Fruit fly (Drosophila melanogaster) whole organism, embryonic: ENCODE results near the gene raptor.

Experiments
- Abd-B ChIP-seq: fragments of 200-800 bp; sonication (Bioruptor generic); optimal IDR thresholded peaks from 2 replicates; lab custom pipeline; 2018; ENCODE audit warnings: missing biosample characterization, mild to moderate bottlenecking, missing genetic modification characterization, moderate library complexity
- Aef1 ChIP-seq: fragments of 200-800 bp; sonication (Bioruptor generic); IDR thresholded peaks from 3 replicates; pipeline ENCODE4 v1.3.6; 2022; ENCODE audit warnings: missing biosample characterization, missing genetic modification characterization
- CG10267 ChIP-seq: fragments of 200-800 bp; sonication (Bioruptor generic); optimal IDR thresholded peaks from 2 replicates; lab custom pipeline; 2018; ENCODE audit warnings: missing biosample characterization, mild to moderate bottlenecking, missing genetic modification characterization, moderate library complexity
- CG10274 ChIP-seq: fragments of 200-800 bp; sonication (Bioruptor generic); optimal IDR thresholded peaks from 3 replicates; lab custom pipeline; 2017; ENCODE audit warnings: missing biosample characterization, mild to moderate bottlenecking, missing genetic modification characterization
- CG10654 ChIP-seq: fragments of 200-800 bp; sonication (Bioruptor generic); optimal IDR thresholded peaks from 2 replicates; lab custom pipeline; 2016; ENCODE audit warnings: missing biosample characterization, missing genetic modification characterization
- CG10979 ChIP-seq: fragments of 200-800 bp; sonication (Bioruptor generic); optimal IDR thresholded peaks from 2 replicates; lab custom pipeline; 2018; ENCODE audit warnings: missing biosample characterization, mild to moderate bottlenecking, missing genetic modification characterization, moderate library complexity
- CG11398 ChIP-seq: fragments of 200-800 bp; sonication (Bioruptor generic); optimal IDR thresholded peaks from 2 replicates; lab custom pipeline; 2016; ENCODE audit warnings: missing biosample characterization, missing genetic modification characterization
- CG12104 ChIP-seq: fragments of 200-800 bp; sonication (Bioruptor generic); optimal IDR thresholded peaks from 3 replicates; lab custom pipeline; 2016; ENCODE audit warnings: missing biosample characterization, missing genetic modification characterization
- CG13296 ChIP-seq: fragments of 200-800 bp; sonication (Bioruptor generic); optimal IDR thresholded peaks from 3 replicates; lab custom pipeline; 2018; ENCODE audit warnings: missing biosample characterization, mild to moderate bottlenecking, missing genetic modification characterization
- CG14014 ChIP-seq: fragments of 200-800 bp; sonication (Bioruptor generic); IDR thresholded peaks from 2 replicates; pipeline ENCODE4 v1.3.6; 2022; ENCODE audit warnings: missing biosample characterization, missing genetic modification characterization
- CG14710 ChIP-seq: fragments of 200-800 bp; sonication (Bioruptor generic); optimal IDR thresholded peaks from 3 replicates; lab custom pipeline; 2019; ENCODE audit warnings: missing biosample characterization, mild to moderate bottlenecking, missing genetic modification characterization, moderate library complexity
- CG14965 ChIP-seq: fragments of 200-800 bp; sonication (Bioruptor generic); optimal IDR thresholded peaks from 2 replicates; lab custom pipeline; 2016; ENCODE audit warnings: missing biosample characterization, missing genetic modification characterization, borderline replicate concordance
- CG15514 ChIP-seq: fragments of 200-800 bp; sonication (Bioruptor generic); optimal IDR thresholded peaks from 3 replicates; lab custom pipeline; 2017; ENCODE audit warnings: missing biosample characterization, missing genetic modification characterization, mild to moderate bottlenecking, moderate library complexity, missing genetic modification reagents
- CG16779 ChIP-seq: fragments of 200-800 bp; sonication (Bioruptor generic); IDR thresholded peaks from 2 replicates; pipeline ENCODE4 v1.3.6; 2022; ENCODE audit warnings: missing biosample characterization, missing genetic modification characterization
- CG18764 ChIP-seq: fragments of 200-800 bp; sonication (Bioruptor generic); optimal IDR thresholded peaks from 3 replicates; lab custom pipeline; 2016; ENCODE audit warnings: missing biosample characterization, missing genetic modification characterization
- CG2120 ChIP-seq: fragments of 200-800 bp; sonication (Bioruptor generic); optimal IDR thresholded peaks from 3 replicates; lab custom pipeline; 2016; ENCODE audit warnings: missing biosample characterization, missing genetic modification characterization
- CG4404 ChIP-seq: fragments of 200-800 bp; sonication (Bioruptor generic); IDR thresholded peaks from 2 replicates; pipeline ENCODE4 v1.3.6; 2022; ENCODE audit warnings: missing biosample characterization, missing genetic modification characterization
- CG4617 ChIP-seq: fragments of 200-800 bp; sonication (Bioruptor generic); optimal IDR thresholded peaks from 3 replicates; lab custom pipeline; 2016; ENCODE audit warnings: missing biosample characterization, missing genetic modification characterization, borderline replicate concordance
- CG6765 ChIP-seq: fragments of 200-800 bp; sonication (Bioruptor generic); optimal IDR thresholded peaks from 3 replicates; lab custom pipeline; 2017; ENCODE audit warnings: missing biosample characterization, mild to moderate bottlenecking, missing genetic modification characterization
- CG7357 ChIP-seq: fragments of 200-800 bp; sonication (Bioruptor generic); IDR thresholded peaks from 3 replicates; pipeline ENCODE4 v1.3.6; 2022; ENCODE audit warnings: missing biosample characterization, missing genetic modification characterization
- CG7372 ChIP-seq: fragments of 200-800 bp; sonication (Bioruptor generic); IDR thresholded peaks from 2 replicates; pipeline ENCODE4 v1.3.6; 2022; ENCODE audit warnings: missing biosample characterization, missing genetic modification characterization
- CG7745 ChIP-seq: fragments of 200-800 bp; sonication (Bioruptor generic); optimal IDR thresholded peaks from 2 replicates; lab custom pipeline; 2018; ENCODE audit warnings: missing biosample characterization, mild to moderate bottlenecking, missing genetic modification characterization, moderate library complexity
- CG7963 ChIP-seq: fragments of 200-800 bp; sonication (Bioruptor generic); IDR thresholded peaks from 3 replicates; pipeline ENCODE4 v1.3.6; 2022; ENCODE audit warnings: missing biosample characterization, missing genetic modification characterization; ENCODE audit not compliant: partially characterized antibody
- CG7987 ChIP-seq: fragments of 200-800 bp; sonication (Bioruptor generic); optimal IDR thresholded peaks from 2 replicates; lab custom pipeline; 2018; ENCODE audit warnings: missing biosample characterization, mild to moderate bottlenecking, missing genetic modification characterization, moderate library complexity
- CG9876 ChIP-seq: fragments of 200-800 bp; sonication (Bioruptor generic); optimal IDR thresholded peaks from 2 replicates; lab custom pipeline; 2016; ENCODE audit warnings: missing biosample characterization, missing genetic modification characterization
- CG9932 ChIP-seq: fragments of 200-800 bp; sonication (Bioruptor generic); IDR thresholded peaks from 2 replicates; pipeline ENCODE4 v1.3.6; 2022; ENCODE audit warnings: missing biosample characterization, missing genetic modification characterization
- Gug ChIP-seq: fragments of 200-800 bp; sonication (Bioruptor generic); IDR thresholded peaks from 4 replicates; pipeline ENCODE4 v1.3.6; 2022; ENCODE audit warnings: missing biosample characterization, missing genetic modification characterization
- Hr3 ChIP-seq: fragments of 200-800 bp; sonication (Bioruptor generic); optimal IDR thresholded peaks from 3 replicates; lab custom pipeline; 2016; ENCODE audit warnings: missing biosample characterization, missing genetic modification characterization
- Ptx1 ChIP-seq: fragments of 200-800 bp; sonication (Bioruptor generic); IDR thresholded peaks from 2 replicates; pipeline ENCODE4 v1.3.6; 2022; ENCODE audit warnings: missing biosample characterization, missing genetic modification characterization
- Side ChIP-seq: fragments of 200-800 bp; sonication (Bioruptor generic); optimal IDR thresholded peaks from 2 replicates; lab custom pipeline; 2016; ENCODE audit warnings: missing biosample characterization, missing genetic modification characterization
- Ssrp ChIP-seq: fragments of 200-800 bp; sonication (Bioruptor generic); optimal IDR thresholded peaks from 2 replicates; lab custom pipeline; 2018; ENCODE audit warnings: missing biosample characterization, mild to moderate bottlenecking, missing genetic modification characterization, moderate library complexity
- dmrt99B ChIP-seq: fragments of 200-800 bp; sonication (Bioruptor generic); optimal IDR thresholded peaks from 2 replicates; lab custom pipeline; 2018; ENCODE audit warnings: missing biosample characterization, mild to moderate bottlenecking, missing genetic modification characterization, moderate library complexity
- dpn ChIP-seq, 2 experiments: fragments of 200-800 bp; sonication (Bioruptor generic); optimal IDR thresholded peaks; 3 replicates each; lab custom pipeline; 2016; ENCODE audit warnings: missing biosample characterization in 2 of 2, missing genetic modification characterization in 2 of 2
- ems ChIP-seq: fragments of 200-800 bp; sonication (Bioruptor generic); optimal IDR thresholded peaks from 3 replicates; lab custom pipeline; 2016; ENCODE audit warnings: missing biosample characterization, missing genetic modification characterization
- esg ChIP-seq: fragments of 200-800 bp; sonication (Bioruptor generic); conservative IDR thresholded peaks from 2 replicates; pipeline ENCODE4 v1.3.6; 2022; ENCODE audit warnings: missing biosample characterization, missing genetic modification characterization
- fd102C ChIP-seq: fragments of 200-800 bp; sonication (Bioruptor generic); optimal IDR thresholded peaks from 2 replicates; lab custom pipeline; 2018; ENCODE audit warnings: missing biosample characterization, mild to moderate bottlenecking, missing genetic modification characterization, moderate library complexity
- fd3F ChIP-seq: fragments of 200-800 bp; sonication (Bioruptor generic); optimal IDR thresholded peaks from 2 replicates; lab custom pipeline; 2018; ENCODE audit warnings: missing biosample characterization, mild to moderate bottlenecking, missing genetic modification characterization, moderate library complexity
- grn ChIP-seq: fragments of 200-800 bp; sonication (Bioruptor generic); optimal IDR thresholded peaks from 3 replicates; lab custom pipeline; 2017; ENCODE audit warnings: missing biosample characterization, missing genetic modification characterization
- inv ChIP-seq: fragments of 200-800 bp; sonication (Bioruptor generic); IDR thresholded peaks from 2 replicates; pipeline ENCODE4 v1.3.6; 2022; ENCODE audit warnings: missing biosample characterization, missing genetic modification characterization; ENCODE audit not compliant: partially characterized antibody
- jing ChIP-seq: fragments of 200-800 bp; sonication (Bioruptor generic); optimal IDR thresholded peaks from 2 replicates; lab custom pipeline; 2018; ENCODE audit warnings: missing biosample characterization, mild to moderate bottlenecking, missing genetic modification characterization
- kah ChIP-seq: fragments of 200-800 bp; sonication (Bioruptor generic); optimal IDR thresholded peaks from 2 replicates; lab custom pipeline; 2018; ENCODE audit warnings: missing biosample characterization, mild to moderate bottlenecking, missing genetic modification characterization
- onecut ChIP-seq: fragments of 200-800 bp; sonication (Bioruptor generic); IDR thresholded peaks from 2 replicates; pipeline ENCODE4 v1.3.6; 2022; ENCODE audit warnings: missing biosample characterization, missing genetic modification characterization
- pfk ChIP-seq: fragments of 200-800 bp; sonication (Bioruptor generic); optimal IDR thresholded peaks from 2 replicates; lab custom pipeline; 2018; ENCODE audit warnings: missing biosample characterization, mild to moderate bottlenecking, missing genetic modification characterization, moderate library complexity
- row ChIP-seq: fragments of 200-800 bp; sonication (Bioruptor generic); IDR thresholded peaks from 3 replicates; pipeline ENCODE4 v1.3.6; 2022; ENCODE audit warnings: missing biosample characterization, missing genetic modification characterization
- sc ChIP-seq, 3 experiments: fragments of >200 bp in 2 of 3; fragments of 200-800 bp in 1 of 3; sonication (Bioruptor generic) in 1 of 3; optimal IDR thresholded peaks; 2 replicates in 2 of 3; 3 replicates in 1 of 3; lab custom pipeline; 2017; ENCODE audit warnings: mild to moderate bottlenecking in 1 of 3, missing biosample characterization in 1 of 3, missing genetic modification characterization in 1 of 3, missing genetic modification reagents in 1 of 3
- scrt ChIP-seq: fragments of 200-800 bp; sonication (Bioruptor generic); optimal IDR thresholded peaks from 2 replicates; lab custom pipeline; 2018; ENCODE audit warnings: missing biosample characterization, mild to moderate bottlenecking, missing genetic modification characterization, moderate library complexity
- so ChIP-seq: fragments of 200-800 bp; sonication (Bioruptor generic); IDR thresholded peaks from 3 replicates; pipeline ENCODE4 v1.3.6; 2022; ENCODE audit warnings: missing biosample characterization, missing genetic modification characterization
- ssp ChIP-seq: fragments of 200-800 bp; sonication (Bioruptor generic); IDR thresholded peaks from 2 replicates; pipeline ENCODE4 v1.3.6; 2022; ENCODE audit warnings: missing biosample characterization, missing genetic modification characterization
- tin ChIP-seq: fragments of 200-800 bp; sonication (Bioruptor generic); optimal IDR thresholded peaks from 3 replicates; lab custom pipeline; 2016; ENCODE audit warnings: missing biosample characterization, missing genetic modification characterization
- usp ChIP-seq: fragments of >200 bp; optimal IDR thresholded peaks from 2 replicates; lab custom pipeline; 2017; ENCODE audit warnings: missing biosample characterization, missing genetic modification characterization

raptor gene

DNA sequence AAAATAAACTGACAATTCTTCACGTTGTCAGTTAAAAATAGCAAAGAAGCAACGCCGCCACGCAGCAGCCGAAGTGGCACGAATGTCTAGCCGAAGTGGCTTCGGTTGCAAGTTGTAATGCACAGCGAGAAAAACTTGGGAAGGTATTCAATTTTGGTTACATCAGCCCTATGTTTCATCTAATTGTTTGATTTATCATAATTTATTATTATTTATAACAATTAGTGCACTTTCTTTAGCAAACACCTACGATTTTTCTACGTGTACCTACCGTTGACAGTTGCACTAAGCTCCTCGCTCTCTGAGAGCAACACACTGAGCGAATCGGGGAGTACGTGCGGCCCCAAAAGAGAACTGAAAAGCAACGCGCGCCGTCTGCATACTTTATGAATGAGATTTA, 15.2 kb downstream of the raptor start, which contains the start of gene Tsp5D (continued):
- peak; percentile 91 for TF ChIP-seq Hr3 (GFP tag; lab: Kevin White, UChicago)
- TF ChIP-seq jing (GFP tag; lab: Kevin White, UChicago), result peak; percentile 82
- TF ChIP-seq CG7372 (GFP tag; lab: Robert Waterston, UW), result peak; percentile 81
- peak; percentile 88 for TF ChIP-seq CG13296 (GFP tag; lab: Kevin White, UChicago)
- TF ChIP-seq grn (GFP tag; lab: Kevin White, UChicago), result no peak
- TF ChIP-seq dpn (GFP tag; optimal IDR thresholded peaks at IDR 0.05; lab: Kevin White, UChicago), result peak; percentile 31 to 89
- peak; percentile 63 for TF ChIP-seq CG6765 (GFP tag; lab: Kevin White, UChicago)
- TF ChIP-seq CG10654, result peak; percentile 92
- peak; percentile 94 for TF ChIP-seq esg (GFP tag; lab: Robert Waterston, UW)
- TF ChIP-seq fd102C (GFP tag; lab: Kevin White, UChicago), result peak; percentile 14
- peak; percentile 4 for TF ChIP-seq Side
- peak; percentile 51 for TF ChIP-seq CG9932 (GFP tag; lab: Robert Waterston, UW)
- TF ChIP-seq CG14710 (tag; lab: Kevin White, UChicago), result peak; percentile 86
- peak; percentile 92 for TF ChIP-seq onecut (GFP tag; lab: Robert Waterston, UW)
- TF ChIP-seq CG10267 (tag; lab: Kevin White, UChicago), result peak; percentile 85
- TF ChIP-seq CG2120, result peak; percentile 24
- no peak for TF ChIP-seq inv (GFP tag; lab: Robert Waterston, UW)
- TF ChIP-seq Aef1 (GFP tag; lab: Robert Waterston, UW), result peak; percentile 92
- TF ChIP-seq CG9876 (GFP tag; lab: Kevin White, UChicago), result no peak
- TF ChIP-seq kah, result peak; percentile 86
- TF ChIP-seq Ssrp (tag; lab: Kevin White, UChicago), result peak; percentile 91
- TF ChIP-seq Abd-B (GFP tag; lab: Kevin White, UChicago), result peak; percentile 66
- TF ChIP-seq CG10274 (GFP tag; lab: Kevin White, UChicago), result peak; percentile 72
- no peak for TF ChIP-seq usp
- TF ChIP-seq CG11398 (GFP tag; lab: Kevin White, UChicago), result no peak
- no peak for TF ChIP-seq CG14965 (GFP tag; lab: Kevin White, UChicago)
- peak; percentile 47; the same call in 1 of the 2 replicates for TF ChIP-seq CG16779 (GFP tag; lab: Robert Waterston, UW)
- peak; percentile 80 for TF ChIP-seq fd3F (GFP tag; lab: Kevin White, UChicago)
- peak; percentile 96 for TF ChIP-seq so
- TF ChIP-seq pfk, result no peak
- peak; percentile 95 for TF ChIP-seq row (GFP tag; lab: Robert Waterston, UW)
- TF ChIP-seq CG18764 (GFP tag; lab: Kevin White, UChicago), result peak; percentile 84
- TF ChIP-seq scrt, result peak; percentile 83
- TF ChIP-seq CG12104, result peak; percentile 86
- TF ChIP-seq CG7357 (GFP tag; lab: Robert Waterston, UW), result peak; percentile 86
- TF ChIP-seq CG7963 (GFP tag; lab: Robert Waterston, UW), result no peak
- peak; percentile 60 for TF ChIP-seq CG15514 (GFP tag; lab: Kevin White, UChicago)
- TF ChIP-seq Gug (GFP tag; lab: Robert Waterston, UW), result peak; percentile 86
- peak; percentile 95 for TF ChIP-seq CG10979 (tag; lab: Kevin White, UChicago)
- TF ChIP-seq sc (optimal IDR thresholded peaks at IDR 0.05; lab: Kevin White, UChicago), result no peak
- TF ChIP-seq sc (GFP tag; optimal IDR thresholded peaks at IDR 0.05; lab: Kevin White, UChicago), result peak; percentile 92
- TF ChIP-seq CG7745 (tag; lab: Kevin White, UChicago), result no peak
- peak; percentile 88 for TF ChIP-seq tin
- peak; percentile 39 for TF ChIP-seq ems (GFP tag; lab: Kevin White, UChicago)
- peak; percentile 96 for TF ChIP-seq dmrt99B (tag; lab: Kevin White, UChicago)
- TF ChIP-seq CG14014 (GFP tag; lab: Robert Waterston, UW), result peak; percentile 91
- peak; percentile 96 for TF ChIP-seq Ptx1
- TF ChIP-seq CG4617 (GFP tag; lab: Kevin White, UChicago), result peak; percentile 63
- peak; percentile 75 for TF ChIP-seq CG4404 (GFP tag; lab: Robert Waterston, UW)
- TF ChIP-seq ssp (GFP tag; lab: Robert Waterston, UW), result peak; percentile 86
- TF ChIP-seq CG7987 (GFP tag; lab: Kevin White, UChicago), result peak; percentile 55
